Worm (Caenorhabditis elegans) whole organism, young adult: Measurements from ENCODE around the gene T28A11.25.

Experiments used
- C06A6.2 ChIP-seq: fragments of 200-800 bp; sonication (Bioruptor generic); conservative IDR thresholded peaks from 2 replicates; pipeline ENCODE4 v1.3.6; 2022; ENCODE audit warnings: missing genetic modification characterization, missing compliant biosample characterization
- K11D2.4 ChIP-seq: fragments of 200-800 bp; sonication (Bioruptor generic); IDR thresholded peaks from 2 replicates; pipeline ENCODE4 v1.3.6; 2022; ENCODE audit warnings: missing genetic modification reagents, missing genetic modification characterization, missing compliant biosample characterization
- akir-1 ChIP-seq: fragments of 200-800 bp; sonication (Bioruptor generic); optimal IDR thresholded peaks from 2 replicates; lab custom pipeline; 2018; ENCODE audit warnings: mild to moderate bottlenecking, missing genetic modification characterization, moderate library complexity, missing compliant biosample characterization
- ama-1 ChIP-seq, 3 experiments: fragments of 150-350 bp in 1 of 3; sonication (generic microtip) in 2 of 3; optimal IDR thresholded peaks; 2 replicates each; lab custom pipeline; 2014 to 2018; ENCODE audit warnings: missing biosample characterization in 2 of 3, missing genetic modification characterization in 2 of 3, missing genetic modification reagents in 2 of 3
- bed-2 ChIP-seq: fragments of 200-800 bp; sonication (Bioruptor generic); IDR thresholded peaks from 2 replicates; pipeline ENCODE4 v1.3.6; 2022; ENCODE audit warnings: missing genetic modification reagents, missing genetic modification characterization, missing compliant biosample characterization
- him-1 ChIP-seq: sonication (generic microtip); optimal IDR thresholded peaks from 2 replicates; lab custom pipeline; 2016; ENCODE audit warnings: missing genotype, missing genetic modification reagents, missing genetic modification characterization, missing compliant biosample characterization
- lin-35 ChIP-seq, 3 experiments: fragments of 150-350 bp in 2 of 3; sonication (generic microtip) in 1 of 3; optimal IDR thresholded peaks; 2 replicates each; lab custom pipeline; 2014 to 2018; ENCODE audit warnings: missing biosample characterization in 3 of 3, missing genetic modification characterization in 3 of 3, missing genetic modification reagents in 3 of 3
- madf-3 ChIP-seq: fragments of 200-800 bp; sonication (Bioruptor generic); IDR thresholded peaks from 2 replicates; pipeline ENCODE4 v1.3.6; 2022; ENCODE audit warnings: missing genetic modification reagents, missing genetic modification characterization, missing compliant biosample characterization
- nfya-2 ChIP-seq: fragments of 200-800 bp; sonication (Bioruptor generic); IDR thresholded peaks from 2 replicates; pipeline ENCODE4 v1.3.6; 2022; ENCODE audit warnings: missing genetic modification reagents, missing genetic modification characterization, missing compliant biosample characterization
- pbrm-1 ChIP-seq: fragments of 200-800 bp; sonication (Bioruptor generic); IDR thresholded peaks from 2 replicates; pipeline ENCODE4 v1.3.6; 2022; ENCODE audit warnings: missing genetic modification reagents, missing genetic modification characterization, missing compliant biosample characterization
- pha-4 ChIP-seq: fragments of 150-350 bp; sonication (generic microtip); optimal IDR thresholded peaks from 2 replicates; lab custom pipeline; 2014; ENCODE audit warnings: missing biosample characterization, missing genetic modification reagents, missing genetic modification characterization
- rcor-1 ChIP-seq: fragments of 200-800 bp; sonication (Bioruptor generic); IDR thresholded peaks from 2 replicates; pipeline ENCODE4 v1.3.6; 2022; ENCODE audit warnings: missing genetic modification reagents, missing genetic modification characterization, missing compliant biosample characterization
- snpc-4 ChIP-seq, 5 experiments: fragments of 150-350 bp in 1 of 5; sonication (generic microtip) in 4 of 5; optimal IDR thresholded peaks; 2 replicates each; lab custom pipeline; 2014 to 2018; ENCODE audit warnings: missing genetic modification characterization in 5 of 5, missing biosample characterization in 3 of 5, antibody characterized with exemption in 2 of 5, mild to moderate bottlenecking in 2 of 5, missing compliant biosample characterization in 2 of 5, missing genotype in 2 of 5, moderate library complexity in 2 of 5, missing genetic modification reagents in 1 of 5
- somi-1 ChIP-seq: fragments of 200-800 bp; sonication (Bioruptor generic); optimal IDR thresholded peaks from 2 replicates; lab custom pipeline; 2018; ENCODE audit warnings: mild to moderate bottlenecking, missing genetic modification characterization, missing compliant biosample characterization

DNA sequence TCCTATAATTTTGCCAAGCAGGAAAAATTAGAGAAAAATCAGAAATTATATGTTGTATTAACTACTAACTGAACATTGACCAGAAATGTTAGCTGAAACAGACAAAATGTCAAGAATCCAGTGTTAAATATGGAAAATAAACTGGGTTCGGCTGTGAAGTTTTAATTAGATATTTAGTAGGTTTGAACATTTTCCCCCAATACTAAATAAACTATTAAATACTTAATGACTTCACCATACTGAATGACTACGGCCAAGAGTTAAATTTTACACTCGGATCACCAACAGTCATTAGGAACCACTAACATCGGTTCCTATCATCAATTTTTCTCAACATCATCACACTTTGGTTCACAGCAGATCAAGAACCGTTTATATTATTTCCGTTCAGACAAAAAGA, 13.7 kb downstream of the T28A11.25 start:
- TF ChIP-seq pbrm-1 = no peak
- no peak for TF ChIP-seq lin-35 (GFP tag; optimal IDR thresholded peaks at IDR 0.05; lab: Kevin White, UChicago)
- no peak for TF ChIP-seq pha-4
- TF ChIP-seq rcor-1 (GFP tag; lab: Robert Waterston, UW) = no peak
- TF ChIP-seq C06A6.2 (GFP tag; lab: Robert Waterston, UW) = no peak
- no peak for TF ChIP-seq somi-1
- TF ChIP-seq nfya-2 = no peak
- no peak for TF ChIP-seq K11D2.4 (GFP tag; lab: Robert Waterston, UW)
- no peak for TF ChIP-seq him-1
- TF ChIP-seq snpc-4 (GFP tag; optimal IDR thresholded peaks at IDR 0.05; lab: Kevin White, UChicago) = no peak
- TF ChIP-seq snpc-4 (tag; optimal IDR thresholded peaks at IDR 0.05; lab: Kevin White, UChicago) = no peak
- no peak for TF ChIP-seq akir-1 (GFP tag; lab: Kevin White, UChicago)
- no peak for TF ChIP-seq madf-3
- TF ChIP-seq ama-1 (optimal IDR thresholded peaks at IDR 0.05; lab: Kevin White, UChicago) = no peak
- no peak for TF ChIP-seq ama-1 (GFP tag; optimal IDR thresholded peaks at IDR 0.05; lab: Kevin White, UChicago)
- no peak for TF ChIP-seq bed-2 (GFP tag; lab: Robert Waterston, UW)
